Fruit fly (Drosophila melanogaster): ENCODE results near the gene CG32855.

dm6 chr3R:16128471-16128870 lies 47.7 kb upstream of the CG32855 start:
- TF ChIP-seq br (GFP tag; optimal IDR thresholded peaks at IDR 0.05) (no peak), tai (GFP tag; optimal IDR thresholded peaks at IDR 0.05) (no peak), pan (optimal IDR thresholded peaks at IDR 0.05) (no peak), Jra (GFP tag; optimal IDR thresholded peaks at IDR 0.05) (no peak)

All from whole organism, wandering third instar larva.